Worm (Caenorhabditis elegans) whole organism, L4 larva: ENCODE results near the gene sfxn-1.4.

Experiments used
- D1046.2 ChIP-seq: fragments of 200-800 bp; sonication (Bioruptor generic); IDR thresholded peaks from 2 replicates; pipeline ENCODE4 v1.3.6; 2022; ENCODE audit warnings: missing genetic modification characterization, missing compliant biosample characterization
- ama-1 ChIP-seq: fragments of 150-350 bp; optimal IDR thresholded peaks from 2 replicates; lab custom pipeline; 2014; ENCODE audit warnings: inconsistent platforms, mixed read lengths
- daf-19 ChIP-seq: fragments of 200-800 bp; sonication (Bioruptor generic); conservative IDR thresholded peaks from 2 replicates; pipeline ENCODE4 v1.3.6; 2022; ENCODE audit warnings: missing genetic modification characterization, missing compliant biosample characterization
- lin-13 ChIP-seq: fragments of 150-350 bp; optimal IDR thresholded peaks from 2 replicates; lab custom pipeline; 2014; ENCODE audit warnings: missing biosample characterization, missing genetic modification reagents, missing genetic modification characterization
- lsy-2 ChIP-seq, 2 experiments: fragments of 150-350 bp in 1 of 2; sonication (generic microtip) in 1 of 2; optimal IDR thresholded peaks; 2 replicates each; lab custom pipeline; 2014 to 2017; ENCODE audit warnings: missing biosample characterization in 2 of 2, missing genetic modification characterization in 2 of 2
- nhr-111 ChIP-seq: fragments of 200-800 bp; sonication (Bioruptor generic); optimal IDR thresholded peaks from 2 replicates; lab custom pipeline; 2018; ENCODE audit warnings: mild to moderate bottlenecking, missing genetic modification characterization, missing compliant biosample characterization
- nhr-76 ChIP-seq: fragments of 150-350 bp; optimal IDR thresholded peaks from 2 replicates; lab custom pipeline; 2014; ENCODE audit warnings: missing biosample characterization, missing genetic modification characterization
- skn-1 ChIP-seq: fragments of 150-350 bp; optimal IDR thresholded peaks from 2 replicates; lab custom pipeline; 2014; ENCODE audit warnings: missing biosample characterization, missing genetic modification characterization
- spr-3 ChIP-seq: fragments of 200-800 bp; sonication (Bioruptor generic); optimal IDR thresholded peaks from 2 replicates; lab custom pipeline; 2018; ENCODE audit warnings: mild to moderate bottlenecking, missing genetic modification characterization, missing compliant biosample characterization
- ztf-7 ChIP-seq: fragments of 150-350 bp; optimal IDR thresholded peaks from 2 replicates; lab custom pipeline; 2014; ENCODE audit warnings: missing biosample characterization, missing genetic modification characterization

- no peak for TF ChIP-seq skn-1 (tag; lab: Kevin White, UChicago)
- no peak for TF ChIP-seq daf-19
- TF ChIP-seq nhr-111 (GFP tag; lab: Kevin White, UChicago) = no peak
- TF ChIP-seq ztf-7 (tag; lab: Kevin White, UChicago) = no peak
- TF ChIP-seq ama-1 (lab: Kevin White, UChicago) = peak; percentile 78
- no peak for TF ChIP-seq spr-3 (GFP tag; lab: Kevin White, UChicago)
- no peak for TF ChIP-seq lin-13 (GFP tag; lab: Kevin White, UChicago)
- TF ChIP-seq D1046.2 (GFP tag; lab: Robert Waterston, UW) = no peak
- TF ChIP-seq lsy-2 (tag; optimal IDR thresholded peaks at IDR 0.05; lab: Kevin White, UChicago) = no peak
- no peak for TF ChIP-seq nhr-76
These were observed 30.0 kb downstream of the sfxn-1.4 start, which contains the start of gene coa-7 for ce11 chrII:11650975-11651588.
